Fruit fly (Drosophila melanogaster) whole organism, embryonic: ENCODE data around the gene Taf10.

Experiments
- CG10209 ChIP-seq: fragments of 200-800 bp; sonication (Bioruptor generic); optimal IDR thresholded peaks from 3 replicates; lab custom pipeline; 2017; ENCODE audit warnings: missing biosample characterization, mild to moderate bottlenecking, missing genetic modification characterization, missing genetic modification reagents
- Max ChIP-seq: fragments of 200-800 bp; sonication (Bioruptor generic); optimal IDR thresholded peaks from 2 replicates; lab custom pipeline; 2016; ENCODE audit warnings: missing biosample characterization, mild to moderate bottlenecking, missing genetic modification characterization
- kay ChIP-seq: fragments of 200-800 bp; sonication (Bioruptor generic); optimal IDR thresholded peaks from 2 replicates; lab custom pipeline; 2016; ENCODE audit warnings: missing biosample characterization, missing genetic modification characterization

- no peak for TF ChIP-seq Max (GFP tag; lab: Kevin White, UChicago)
- no peak for TF ChIP-seq kay (GFP tag; lab: Kevin White, UChicago)
- no peak for TF ChIP-seq CG10209 (GFP tag; lab: Kevin White, UChicago)
Measured at dm6 chr2L:2737561-2737960, 30.1 kb upstream of the Taf10 start.
